Worm (Caenorhabditis elegans) whole organism, L4/young adult: ENCODE measurements around the gene F32E10.5.

Experiments used
- W03F9.2 ChIP-seq: fragments of 150-350 bp; optimal IDR thresholded peaks from 2 replicates; lab custom pipeline; 2014; ENCODE audit warnings: missing biosample characterization, missing genetic modification characterization
- dao-5 ChIP-seq: sonication (generic microtip); optimal IDR thresholded peaks from 2 replicates; lab custom pipeline; 2016; ENCODE audit warnings: missing genotype, missing genetic modification characterization, moderate library complexity, missing compliant biosample characterization
- him-1 ChIP-seq: sonication (generic microtip); optimal IDR thresholded peaks from 2 replicates; lab custom pipeline; 2016; ENCODE audit warnings: missing genotype, missing genetic modification reagents, missing genetic modification characterization, missing compliant biosample characterization

DNA sequence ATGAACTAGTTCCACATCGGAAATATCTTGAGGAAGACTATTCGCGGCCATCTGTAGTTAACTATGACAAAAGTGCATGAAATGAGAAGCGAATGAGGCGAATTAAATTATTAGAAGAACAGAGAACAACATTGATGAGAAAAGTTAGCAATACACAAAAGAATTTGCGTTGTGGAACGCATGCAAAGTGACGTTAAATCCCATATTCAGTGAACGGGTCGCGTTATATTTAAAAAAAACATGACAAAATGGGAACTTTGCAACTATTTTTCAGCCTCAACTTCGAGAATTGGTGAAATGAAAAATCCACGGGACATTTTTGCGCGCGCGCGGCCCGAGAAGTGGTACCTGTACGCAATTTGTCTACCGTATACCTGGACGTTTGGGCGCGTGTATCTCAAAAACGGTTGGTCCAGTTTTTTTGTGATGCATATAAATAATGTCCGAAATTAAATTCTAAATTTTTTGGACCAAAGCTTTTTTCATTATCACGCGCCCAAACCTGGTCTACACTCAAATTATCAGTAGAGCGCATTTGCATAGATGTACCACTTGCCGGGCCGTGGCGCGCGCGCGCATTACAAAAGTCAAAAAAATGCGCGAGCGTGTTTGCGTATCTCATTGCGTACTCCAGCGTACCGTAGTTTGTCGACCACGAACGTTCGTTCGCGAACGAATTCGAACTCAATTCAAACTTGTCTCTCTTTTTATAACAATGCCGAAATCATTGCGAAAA, 30.2 kb downstream of the F32E10.5 start, which contains the start of the genes cdd-2 and oef-1:
- no peak for TF ChIP-seq W03F9.2 (tag; lab: Kevin White, UChicago)
- no peak for TF ChIP-seq him-1 (tag; lab: Kevin White, UChicago)
- no peak for TF ChIP-seq dao-5 (tag; lab: Kevin White, UChicago)
